Worm (Caenorhabditis elegans): ENCODE measurements around the gene nlp-11.

ce11 chrII:9704746-9705145 lies 13.0 kb upstream of the nlp-11 start, which contains the start of gene Y53C12A.10:
- no peak for TF ChIP-seq K09A11.1 (tag; optimal IDR thresholded peaks at IDR 0.05; ENCODE audit: insufficient read depth)
- no peak for TF ChIP-seq ama-1 (optimal IDR thresholded peaks at IDR 0.05)
- TF ChIP-seq ceh-34 (tag; optimal IDR thresholded peaks at IDR 0.05), result no peak
- no peak for TF ChIP-seq C38D4.7 (GFP tag; optimal IDR thresholded peaks at IDR 0.05)
- no peak for TF ChIP-seq ceh-31 (tag; optimal IDR thresholded peaks at IDR 0.05)
- TF ChIP-seq F13H6.1 (tag; optimal IDR thresholded peaks at IDR 0.05), result no peak
